Worm (Caenorhabditis elegans) whole organism, L4 larva: Measurements from ENCODE around the gene Y54G2A.38.

Experiments
- D1046.2 ChIP-seq: fragments of 200-800 bp; sonication (Bioruptor generic); IDR thresholded peaks from 2 replicates; pipeline ENCODE4 v1.3.6; 2022; ENCODE audit warnings: missing genetic modification characterization, missing compliant biosample characterization
- F26F4.8 ChIP-seq: fragments of 200-800 bp; sonication (Bioruptor generic); conservative IDR thresholded peaks from 2 replicates; pipeline ENCODE4 v1.3.6; 2022; ENCODE audit warnings: missing genetic modification characterization, missing compliant biosample characterization
- F37D6.2 ChIP-seq: sonication (generic microtip); optimal IDR thresholded peaks from 2 replicates; lab custom pipeline; 2016; ENCODE audit warnings: mild to moderate bottlenecking, missing genetic modification characterization, missing compliant biosample characterization
- F44E2.7 ChIP-seq: fragments of 200-800 bp; sonication (Bioruptor generic); IDR thresholded peaks from 2 replicates; pipeline ENCODE4 v2.1.2; 2022; ENCODE audit warnings: missing genetic modification characterization, missing compliant biosample characterization
- R02D3.7 ChIP-seq: fragments of 150-350 bp; sonication (generic microtip); optimal IDR thresholded peaks from 3 replicates; lab custom pipeline; 2014; ENCODE audit warnings: missing biosample characterization, missing genetic modification characterization
- T26A8.4 ChIP-seq: fragments of 200-800 bp; sonication (Bioruptor generic); IDR thresholded peaks from 2 replicates; pipeline ENCODE4 v1.3.6; 2022; ENCODE audit warnings: missing genetic modification characterization, missing compliant biosample characterization
- Y105C5A.15 ChIP-seq: fragments of 200-800 bp; sonication (Bioruptor generic); IDR thresholded peaks from 2 replicates; pipeline ENCODE4 v1.3.6; 2022; ENCODE audit warnings: missing genetic modification characterization, missing compliant biosample characterization
- Y75B8A.6 ChIP-seq: fragments of 200-800 bp; sonication (Bioruptor generic); IDR thresholded peaks from 2 replicates; pipeline ENCODE4 v1.3.6; 2022; ENCODE audit warnings: missing genetic modification reagents, missing genetic modification characterization, missing compliant biosample characterization
- aha-1 ChIP-seq: fragments of 150-350 bp; peaks from one replicate; lab custom pipeline; 2014; ENCODE audit warnings: missing biosample characterization, missing genetic modification characterization
- aly-2 ChIP-seq: sonication (generic microtip); optimal IDR thresholded peaks from 2 replicates; lab custom pipeline; 2018; ENCODE audit warnings: missing biosample characterization, missing genetic modification characterization
- arid-1 ChIP-seq: fragments of 200-800 bp; sonication (Bioruptor generic); conservative IDR thresholded peaks from 2 replicates; pipeline ENCODE4 v1.3.6; 2022; ENCODE audit warnings: missing genetic modification reagents, missing genetic modification characterization, missing compliant biosample characterization
- attf-4 ChIP-seq: sonication (generic microtip); optimal IDR thresholded peaks from 3 replicates; lab custom pipeline; 2017; ENCODE audit warnings: missing biosample characterization, missing genetic modification characterization
- ceh-32 ChIP-seq: sonication (generic microtip); optimal IDR thresholded peaks from 2 replicates; lab custom pipeline; 2016; ENCODE audit warnings: mild to moderate bottlenecking, missing genetic modification characterization, missing compliant biosample characterization; ENCODE audit not compliant: poor library complexity
- ctbp-1 ChIP-seq: fragments of 200-800 bp; sonication (Bioruptor generic); IDR thresholded peaks from 2 replicates; pipeline ENCODE4 v1.3.6; 2022; ENCODE audit warnings: missing genetic modification reagents, missing genetic modification characterization, missing compliant biosample characterization
- daf-16 ChIP-seq, 3 experiments: sonication (generic microtip); optimal IDR thresholded peaks; 2 replicates each; lab custom pipeline; 2016 to 2017; ENCODE audit warnings: missing genetic modification characterization in 3 of 3, missing genetic modification reagents in 3 of 3, mild to moderate bottlenecking in 2 of 3, missing compliant biosample characterization in 2 of 3, missing biosample characterization in 1 of 3, moderate library complexity in 1 of 3
- daf-8 ChIP-seq: fragments of 200-800 bp; sonication (Bioruptor generic); IDR thresholded peaks from 2 replicates; pipeline ENCODE4 v1.3.6; 2022; ENCODE audit warnings: missing genetic modification characterization, missing compliant biosample characterization
- dmd-8 ChIP-seq: fragments of 200-800 bp; sonication (Bioruptor generic); IDR thresholded peaks from 2 replicates; pipeline ENCODE4 v1.3.6; 2022; ENCODE audit warnings: missing genetic modification characterization, missing compliant biosample characterization
- dmd-9 ChIP-seq: fragments of 200-800 bp; sonication (Bioruptor generic); IDR thresholded peaks from 2 replicates; pipeline ENCODE4 v1.3.6; 2022; ENCODE audit warnings: missing genetic modification reagents, missing genetic modification characterization, missing compliant biosample characterization
- fos-1 ChIP-seq: fragments of 150-350 bp; optimal IDR thresholded peaks from 2 replicates; lab custom pipeline; 2014; ENCODE audit warnings: missing biosample characterization, missing genetic modification characterization
- gei-8 ChIP-seq: fragments of 200-800 bp; sonication (Bioruptor generic); optimal IDR thresholded peaks from 2 replicates; lab custom pipeline; 2018; ENCODE audit warnings: mild to moderate bottlenecking, missing genetic modification characterization, missing compliant biosample characterization
- hlh-30 ChIP-seq: sonication (generic microtip); optimal IDR thresholded peaks from 2 replicates; lab custom pipeline; 2017; ENCODE audit warnings: antibody characterized with exemption, mild to moderate bottlenecking, missing genetic modification characterization, missing compliant biosample characterization; ENCODE audit not compliant: insufficient read depth
- hmg-1.1 ChIP-seq: fragments of 200-800 bp; sonication (Bioruptor generic); IDR thresholded peaks from 2 replicates; pipeline ENCODE4 v1.3.6; 2022; ENCODE audit warnings: missing genetic modification reagents, missing genetic modification characterization, missing compliant biosample characterization
- lim-7 ChIP-seq: fragments of 200-800 bp; sonication (Bioruptor generic); IDR thresholded peaks from 2 replicates; pipeline ENCODE4 v1.3.6; 2022; ENCODE audit warnings: missing genetic modification characterization, missing compliant biosample characterization
- lin-29 ChIP-seq: fragments of 200-800 bp; sonication (Bioruptor generic); IDR thresholded peaks from 2 replicates; pipeline ENCODE4 v1.3.6; 2022; ENCODE audit warnings: missing genetic modification reagents, missing genetic modification characterization, missing compliant biosample characterization
- lin-38 ChIP-seq: fragments of 200-800 bp; sonication (Bioruptor generic); IDR thresholded peaks from 2 replicates; pipeline ENCODE4 v1.3.6; 2022; ENCODE audit warnings: missing genetic modification reagents, missing genetic modification characterization, missing compliant biosample characterization
- mes-2 ChIP-seq: sonication (generic microtip); optimal IDR thresholded peaks from 2 replicates; lab custom pipeline; 2016; ENCODE audit warnings: missing genotype, mild to moderate bottlenecking, missing genetic modification characterization, missing compliant biosample characterization; ENCODE audit not compliant: poor library complexity, severe bottlenecking
- mxl-3 ChIP-seq: fragments of 200-800 bp; sonication (Bioruptor generic); optimal IDR thresholded peaks from 2 replicates; lab custom pipeline; 2018; ENCODE audit warnings: mild to moderate bottlenecking, missing genetic modification characterization, missing compliant biosample characterization
- nhr-111 ChIP-seq: fragments of 200-800 bp; sonication (Bioruptor generic); optimal IDR thresholded peaks from 2 replicates; lab custom pipeline; 2018; ENCODE audit warnings: mild to moderate bottlenecking, missing genetic modification characterization, missing compliant biosample characterization
- nhr-28 ChIP-seq: fragments of 150-350 bp; optimal IDR thresholded peaks from 2 replicates; lab custom pipeline; 2014; ENCODE audit warnings: missing biosample characterization, missing genetic modification characterization
- nhr-48 ChIP-seq: sonication (generic microtip); optimal IDR thresholded peaks from 2 replicates; lab custom pipeline; 2016; ENCODE audit warnings: mild to moderate bottlenecking, missing genetic modification characterization, missing compliant biosample characterization
- nhr-77 ChIP-seq: fragments of 150-350 bp; optimal IDR thresholded peaks from 2 replicates; lab custom pipeline; 2014; ENCODE audit warnings: missing biosample characterization, missing genetic modification characterization
- pha-4 ChIP-seq, 2 experiments: fragments of 150-350 bp in 1 of 2; fragments of 200-800 bp in 1 of 2; sonication (Bioruptor generic) in 1 of 2; IDR thresholded peaks in 1 of 2; optimal IDR thresholded peaks in 1 of 2; 2 replicates each; pipeline versions ENCODE4 v1.3.6 to Lab custom; 2014 to 2022; ENCODE audit warnings: missing genetic modification characterization in 2 of 2, missing genetic modification reagents in 2 of 2, missing biosample characterization in 1 of 2, missing compliant biosample characterization in 1 of 2
- php-3 ChIP-seq: fragments of 200-800 bp; sonication (Bioruptor generic); IDR thresholded peaks from 2 replicates; pipeline ENCODE4 v1.3.6; 2022; ENCODE audit warnings: missing genetic modification reagents, missing genetic modification characterization, missing compliant biosample characterization
- sdz-12 ChIP-seq: fragments of 200-800 bp; sonication (Bioruptor generic); optimal IDR thresholded peaks from 2 replicates; lab custom pipeline; 2018; ENCODE audit warnings: mild to moderate bottlenecking, missing genetic modification characterization, missing compliant biosample characterization
- set-16 ChIP-seq: fragments of 200-800 bp; sonication (Bioruptor generic); IDR thresholded peaks from 2 replicates; pipeline ENCODE4 v1.3.6; 2022; ENCODE audit warnings: missing genetic modification reagents, missing genetic modification characterization, missing compliant biosample characterization
- spr-3 ChIP-seq: fragments of 200-800 bp; sonication (Bioruptor generic); optimal IDR thresholded peaks from 2 replicates; lab custom pipeline; 2018; ENCODE audit warnings: mild to moderate bottlenecking, missing genetic modification characterization, missing compliant biosample characterization
- tag-97 ChIP-seq: fragments of 200-800 bp; sonication (Bioruptor generic); IDR thresholded peaks from 2 replicates; pipeline ENCODE4 v1.3.6; 2022; ENCODE audit warnings: missing genetic modification characterization, missing compliant biosample characterization
- tra-1 ChIP-seq: fragments of 200-800 bp; sonication (Bioruptor generic); IDR thresholded peaks from 2 replicates; pipeline ENCODE4 v1.3.6; 2022; ENCODE audit warnings: missing genetic modification reagents, missing genetic modification characterization, missing compliant biosample characterization
- unc-130 ChIP-seq: sonication (generic microtip); optimal IDR thresholded peaks from 2 replicates; lab custom pipeline; 2016; ENCODE audit warnings: missing genetic modification reagents, missing genetic modification characterization, missing compliant biosample characterization
- unc-62 ChIP-seq, 3 experiments: fragments of 150-350 bp in 1 of 3; sonication (generic microtip); optimal IDR thresholded peaks in 2 of 3; peaks in 1 of 3; 1 replicate in 1 of 3; 2 replicates in 2 of 3; lab custom pipeline; 2014 to 2017; ENCODE audit warnings: missing biosample characterization in 3 of 3, missing genetic modification characterization in 3 of 3, missing genetic modification reagents in 3 of 3, missing genotype in 1 of 3
- vab-7 ChIP-seq: fragments of 200-800 bp; sonication (Bioruptor generic); IDR thresholded peaks from 2 replicates; pipeline ENCODE4 v1.3.6; 2022; ENCODE audit warnings: missing genetic modification reagents, missing genetic modification characterization, missing compliant biosample characterization

Y54G2A.38 gene

ce11 chrIV:2805525-2805924 is 46.3 kb downstream of the Y54G2A.38 start, which contains the start of gene Y54G2A.45 (continued):
- TF ChIP-seq fos-1 (tag; lab: Kevin White, UChicago) (no peak), ceh-32 (tag; lab: Kevin White, UChicago) (no peak), aha-1 (tag; lab: Kevin White, UChicago) (peak; percentile 70), gei-8 (GFP tag; lab: Kevin White, UChicago) (peak; percentile 91), aly-2 (tag; lab: Kevin White, UChicago) (no peak), nhr-77 (tag; lab: Kevin White, UChicago) (peak; percentile 15)

DNA sequence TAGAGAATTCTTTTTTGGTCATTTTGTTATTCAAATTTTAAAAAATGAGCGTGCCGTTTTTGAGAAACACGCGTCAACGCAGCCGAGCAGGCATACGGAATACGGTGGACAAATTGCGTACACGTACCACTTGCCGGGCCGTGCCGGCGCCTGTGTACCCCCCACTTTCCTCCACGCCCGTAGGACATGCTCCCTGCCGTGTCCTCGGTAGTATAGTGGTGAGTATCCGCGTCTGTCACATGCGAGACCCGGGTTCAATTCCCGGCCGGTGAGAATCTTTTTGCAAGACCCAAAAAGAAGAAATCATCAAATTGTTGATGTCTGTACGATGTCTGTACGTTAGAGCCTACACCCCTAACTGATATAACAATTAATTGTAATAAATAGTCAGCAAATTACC is 48.9 kb downstream of the Y54G2A.38 start:
- peak; percentile 75 for TF ChIP-seq lim-7 (GFP tag; lab: Robert Waterston, UW)
- peak in 1 of 2 experiments; percentile 5 for TF ChIP-seq daf-16 (GFP tag; optimal IDR thresholded peaks at IDR 0.05; lab: Kevin White, UChicago)
- TF ChIP-seq daf-16 (tag; optimal IDR thresholded peaks at IDR 0.05; lab: Kevin White, UChicago): peak; percentile 18
- TF ChIP-seq lin-38 (GFP tag; lab: Robert Waterston, UW): peak; percentile 58
- TF ChIP-seq D1046.2: 0 out of 2 replicates have a peak, but pooled peaks have one; percentile 34
- TF ChIP-seq nhr-28 (tag; lab: Kevin White, UChicago): no peak
- peak; percentile 6 for TF ChIP-seq mxl-3 (GFP tag; lab: Kevin White, UChicago)
- 0 out of 2 replicates have a peak, but pooled peaks have one; percentile 67 for TF ChIP-seq F44E2.7 (GFP tag; lab: Robert Waterston, UW)
- TF ChIP-seq F26F4.8 (GFP tag; lab: Robert Waterston, UW): 0 out of 2 replicates have a peak, but pooled peaks have one; percentile 55
- 0 out of 2 replicates have a peak, but pooled peaks have one; percentile 46 for TF ChIP-seq arid-1 (GFP tag; lab: Robert Waterston, UW)
- TF ChIP-seq daf-8 (GFP tag; lab: Robert Waterston, UW): no peak
- 0 out of 2 replicates have a peak, but pooled peaks have one; percentile 48 for TF ChIP-seq dmd-9 (GFP tag; lab: Robert Waterston, UW)
- peak; percentile 67; the same call in 1 of the 2 replicates for TF ChIP-seq vab-7 (GFP tag; lab: Robert Waterston, UW)
- no peak for TF ChIP-seq Y75B8A.6 (GFP tag; lab: Robert Waterston, UW)
- 0 out of 2 replicates have a peak, but pooled peaks have one; percentile 53 for TF ChIP-seq dmd-8
- TF ChIP-seq F37D6.2 (tag; lab: Kevin White, UChicago): no peak
- no peak for TF ChIP-seq sdz-12 (GFP tag; lab: Kevin White, UChicago)
- TF ChIP-seq hmg-1.1 (GFP tag; lab: Robert Waterston, UW): no peak
- no peak for TF ChIP-seq unc-62 (GFP tag; optimal IDR thresholded peaks at IDR 0.05 in 1 of 2; lab: Kevin White, UChicago)
- no peak for TF ChIP-seq unc-62 (tag; optimal IDR thresholded peaks at IDR 0.05; lab: Kevin White, UChicago)
- TF ChIP-seq tag-97: no peak
- no peak for TF ChIP-seq spr-3
- TF ChIP-seq nhr-111 (GFP tag; lab: Kevin White, UChicago): no peak
- no peak for TF ChIP-seq T26A8.4 (GFP tag; lab: Robert Waterston, UW)
- 0 out of 2 replicates have a peak, but pooled peaks have one; percentile 18 for TF ChIP-seq pha-4 (GFP tag; IDR thresholded peaks at IDR 0.05; lab: Robert Waterston, UW)
- TF ChIP-seq pha-4 (tag; optimal IDR thresholded peaks at IDR 0.05; lab: Kevin White, UChicago): no peak
- peak; percentile 3 for TF ChIP-seq unc-130 (GFP tag; lab: Kevin White, UChicago)
- peak; percentile 43 for TF ChIP-seq mes-2
- no peak for TF ChIP-seq nhr-48
- 0 out of 2 replicates have a peak, but pooled peaks have one; percentile 42 for TF ChIP-seq Y105C5A.15
- peak; percentile 41 for TF ChIP-seq set-16
- TF ChIP-seq attf-4 (tag; lab: Kevin White, UChicago): no peak
- no peak for TF ChIP-seq nhr-77 (tag; lab: Kevin White, UChicago)
- TF ChIP-seq lin-29 (GFP tag; lab: Robert Waterston, UW): 0 out of 2 replicates have a peak, but pooled peaks have one; percentile 19
- peak; percentile 67; the same call in 1 of the 2 replicates for TF ChIP-seq tra-1
- TF ChIP-seq hlh-30 (tag; lab: Kevin White, UChicago): peak; percentile 46
- TF ChIP-seq ctbp-1 (GFP tag; lab: Robert Waterston, UW): no peak
- 0 out of 2 replicates have a peak, but pooled peaks have one; percentile 25 for TF ChIP-seq php-3
- TF ChIP-seq R02D3.7 (tag; lab: Kevin White, UChicago): no peak
- TF ChIP-seq, all 104 proteins: peak for 20
